Fruit fly (Drosophila melanogaster) Kc167 (cell line): ENCODE data around the gene CG5262.

Source experiments
- Myc ChIP-seq: fragments of >200 bp; optimal IDR thresholded peaks from 2 replicates; lab custom pipeline; 2017; ENCODE audit warnings: missing external identifiers
- h ChIP-seq: fragments of >200 bp; optimal IDR thresholded peaks from 3 replicates; lab custom pipeline; 2018; ENCODE audit warnings: missing external identifiers
- psq ChIP-seq: fragments of >200 bp; optimal IDR thresholded peaks from 2 replicates; lab custom pipeline; 2017; ENCODE audit warnings: missing external identifiers
- ttk ChIP-seq: sonication (Bioruptor generic); optimal IDR thresholded peaks from 2 replicates; lab custom pipeline; 2017; ENCODE audit warnings: missing external identifiers

DNA sequence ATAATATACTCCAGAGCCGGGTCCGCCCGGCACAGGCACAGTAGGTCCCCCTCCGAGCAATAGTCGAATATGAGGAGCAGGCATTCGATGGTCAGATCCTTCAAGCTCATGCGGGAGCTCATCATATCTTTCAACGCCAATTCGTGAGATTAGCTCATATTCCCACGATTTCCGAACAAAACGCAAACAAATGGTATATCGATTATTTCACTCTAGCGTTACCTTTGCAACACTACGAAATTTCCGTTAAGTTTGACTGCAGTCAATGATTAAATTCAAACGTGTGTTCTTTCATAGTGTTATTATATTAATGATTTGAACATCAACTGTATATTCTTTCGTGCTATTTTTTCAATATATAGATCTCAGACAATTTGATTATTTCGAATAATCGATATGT lies 36.9 kb downstream of the CG5262 start, which contains the start of gene CG33969:
- TF ChIP-seq ttk, result no peak
- TF ChIP-seq h, result no peak
- TF ChIP-seq psq (lab: Kevin White, UChicago), result no peak
- TF ChIP-seq Myc, result no peak
